Worm (Caenorhabditis elegans) whole organism, L3 larva: Measurements from ENCODE around the gene ZK1240.3.

Source experiments
- R02D3.7 ChIP-seq: fragments of 150-350 bp; optimal IDR thresholded peaks from 2 replicates; lab custom pipeline; 2014; ENCODE audit warnings: missing biosample characterization, missing genetic modification characterization
- snpc-4 ChIP-seq: fragments of 150-350 bp; optimal IDR thresholded peaks from 2 replicates; lab custom pipeline; 2014; ENCODE audit warnings: missing biosample characterization, missing genetic modification characterization

DNA sequence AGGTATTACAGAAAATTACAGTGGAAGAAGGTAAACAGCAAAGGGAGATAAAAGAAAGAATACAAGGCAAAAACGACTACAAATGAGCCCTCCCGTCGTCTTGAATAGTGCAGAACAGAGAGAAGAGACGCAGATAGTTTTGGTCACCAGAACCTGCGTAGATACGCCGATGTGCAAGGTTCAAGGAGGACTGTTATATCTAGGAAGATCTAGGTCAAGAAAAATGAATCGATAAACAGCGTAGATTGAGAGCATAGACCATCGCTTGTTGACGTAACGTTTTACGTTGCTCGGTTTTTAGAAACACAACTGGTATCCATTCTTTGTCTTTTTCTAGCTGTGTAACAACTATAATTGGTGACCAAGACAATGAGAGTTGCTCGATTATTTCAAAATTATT is 19.3 kb upstream of the ZK1240.3 start, which contains the start of gene B0281.5:
- TF ChIP-seq R02D3.7 (tag; lab: Kevin White, UChicago) (no peak), snpc-4 (tag; lab: Kevin White, UChicago) (no peak)
